Worm (Caenorhabditis elegans) whole organism, L2 larva: ENCODE data around the gene C24G6.8.

ENCODE experiments used
- C34F6.9 ChIP-seq: fragments of 150-350 bp; optimal IDR thresholded peaks from 2 replicates; lab custom pipeline; 2014; ENCODE audit warnings: missing biosample characterization, missing genetic modification characterization
- F13H6.1 ChIP-seq: sonication (generic microtip); optimal IDR thresholded peaks from 2 replicates; lab custom pipeline; 2016; ENCODE audit warnings: missing genetic modification characterization, missing compliant biosample characterization
- R02D3.7 ChIP-seq: fragments of 150-350 bp; optimal IDR thresholded peaks from 2 replicates; lab custom pipeline; 2014; ENCODE audit warnings: missing biosample characterization, missing genetic modification characterization
- Y55F3AM.14 ChIP-seq: fragments of 200-800 bp; sonication (Bioruptor generic); optimal IDR thresholded peaks from 2 replicates; lab custom pipeline; 2018; ENCODE audit warnings: mild to moderate bottlenecking, missing genetic modification characterization, missing compliant biosample characterization
- ZK546.5 ChIP-seq: sonication (generic microtip); optimal IDR thresholded peaks from 2 replicates; lab custom pipeline; 2017; ENCODE audit warnings: missing biosample characterization, missing genetic modification characterization
- alr-1 ChIP-seq: fragments of 150-350 bp; optimal IDR thresholded peaks from 2 replicates; lab custom pipeline; 2014; ENCODE audit warnings: missing biosample characterization, missing genetic modification characterization
- aly-2 ChIP-seq: fragments of 150-350 bp; optimal IDR thresholded peaks from 2 replicates; lab custom pipeline; 2014; ENCODE audit warnings: missing biosample characterization, missing genetic modification characterization
- ama-1 ChIP-seq: fragments of 150-350 bp; optimal IDR thresholded peaks from 2 replicates; lab custom pipeline; 2018; ENCODE audit warnings: inconsistent platforms
- blmp-1 ChIP-seq: sonication (generic microtip); optimal IDR thresholded peaks from 2 replicates; lab custom pipeline; 2017; ENCODE audit warnings: missing genetic modification characterization, mild to moderate bottlenecking, missing compliant biosample characterization, antibody characterized with exemption, moderate library complexity; ENCODE audit not compliant: insufficient read depth
- ceh-16 ChIP-seq: fragments of 150-350 bp; optimal IDR thresholded peaks from 2 replicates; lab custom pipeline; 2014; ENCODE audit warnings: missing biosample characterization, missing genetic modification characterization
- ceh-82 ChIP-seq: fragments of 150-350 bp; optimal IDR thresholded peaks from 2 replicates; lab custom pipeline; 2014; ENCODE audit warnings: missing biosample characterization, missing genetic modification characterization
- crh-2 ChIP-seq: sonication (generic microtip); optimal IDR thresholded peaks from 2 replicates; lab custom pipeline; 2017; ENCODE audit warnings: missing biosample characterization, missing genetic modification characterization
- dmd-4 ChIP-seq: sonication (generic microtip); optimal IDR thresholded peaks from 2 replicates; lab custom pipeline; 2017; ENCODE audit warnings: missing biosample characterization, missing genetic modification characterization
- egl-27 ChIP-seq: sonication (generic microtip); optimal IDR thresholded peaks from 3 replicates; lab custom pipeline; 2017; ENCODE audit warnings: missing biosample characterization, missing genetic modification reagents, missing genetic modification characterization
- elt-1 ChIP-seq: fragments of 150-350 bp; optimal IDR thresholded peaks from 2 replicates; lab custom pipeline; 2014; ENCODE audit warnings: missing biosample characterization, missing genetic modification characterization
- elt-3 ChIP-seq: sonication (generic microtip); optimal IDR thresholded peaks from 2 replicates; lab custom pipeline; 2017; ENCODE audit warnings: missing biosample characterization, missing genetic modification characterization
- fos-1 ChIP-seq: fragments of 150-350 bp; optimal IDR thresholded peaks from 2 replicates; lab custom pipeline; 2014; ENCODE audit warnings: missing biosample characterization, missing genetic modification characterization
- gmeb-1 ChIP-seq: fragments of 150-350 bp; optimal IDR thresholded peaks from 2 replicates; lab custom pipeline; 2014; ENCODE audit warnings: missing biosample characterization, missing genetic modification characterization
- lin-11 ChIP-seq: fragments of 150-350 bp; sonication (generic microtip); optimal IDR thresholded peaks from 2 replicates; lab custom pipeline; 2014; ENCODE audit warnings: missing biosample characterization, missing genetic modification characterization, inconsistent platforms, mixed read lengths
- lin-13 ChIP-seq: fragments of 150-350 bp; optimal IDR thresholded peaks from 2 replicates; lab custom pipeline; 2014; ENCODE audit warnings: missing biosample characterization, missing genetic modification reagents, missing genetic modification characterization
- lin-39 ChIP-seq: fragments of 150-350 bp; optimal IDR thresholded peaks from 2 replicates; lab custom pipeline; 2014; ENCODE audit warnings: missing biosample characterization, missing genetic modification reagents, missing genetic modification characterization
- lsy-2 ChIP-seq, 2 experiments: fragments of 150-350 bp in 1 of 2; sonication (generic microtip) in 1 of 2; optimal IDR thresholded peaks; 2 replicates each; lab custom pipeline; 2014 to 2017; ENCODE audit warnings: missing biosample characterization in 2 of 2, missing genetic modification characterization in 2 of 2
- mab-5 ChIP-seq: fragments of 150-350 bp; optimal IDR thresholded peaks from 2 replicates; lab custom pipeline; 2014; ENCODE audit warnings: missing biosample characterization, missing genetic modification characterization
- mbf-1 ChIP-seq: sonication (generic microtip); optimal IDR thresholded peaks from 2 replicates; lab custom pipeline; 2017; ENCODE audit warnings: missing biosample characterization, missing genetic modification characterization
- mdl-1 ChIP-seq, 2 experiments: fragments of 150-350 bp in 1 of 2; sonication (generic microtip) in 1 of 2; optimal IDR thresholded peaks; 2 replicates each; lab custom pipeline; 2017; ENCODE audit warnings: missing biosample characterization in 2 of 2, missing genetic modification characterization in 2 of 2
- nhr-10 ChIP-seq: sonication (generic microtip); optimal IDR thresholded peaks from 2 replicates; lab custom pipeline; 2017; ENCODE audit warnings: missing biosample characterization, missing genetic modification characterization
- nhr-11 ChIP-seq: fragments of 150-350 bp; optimal IDR thresholded peaks from 2 replicates; lab custom pipeline; 2014; ENCODE audit warnings: missing biosample characterization, missing genetic modification characterization
- nhr-12 ChIP-seq: fragments of 150-350 bp; optimal IDR thresholded peaks from 2 replicates; lab custom pipeline; 2014; ENCODE audit warnings: missing biosample characterization, missing genetic modification characterization
- nhr-129 ChIP-seq: fragments of 150-350 bp; optimal IDR thresholded peaks from 2 replicates; lab custom pipeline; 2014; ENCODE audit warnings: missing biosample characterization, missing genetic modification characterization
- nhr-21 ChIP-seq: fragments of 150-350 bp; optimal IDR thresholded peaks from 2 replicates; lab custom pipeline; 2014; ENCODE audit warnings: missing biosample characterization, missing genetic modification characterization
- nhr-23 ChIP-seq: fragments of 150-350 bp; optimal IDR thresholded peaks from 2 replicates; lab custom pipeline; 2014; ENCODE audit warnings: missing biosample characterization, missing genetic modification reagents, missing genetic modification characterization
- nhr-237 ChIP-seq: fragments of 150-350 bp; optimal IDR thresholded peaks from 2 replicates; lab custom pipeline; 2014; ENCODE audit warnings: missing biosample characterization, missing genetic modification characterization
- nhr-25 ChIP-seq: fragments of 150-350 bp; sonication (generic microtip); optimal IDR thresholded peaks from 3 replicates; lab custom pipeline; 2014; ENCODE audit warnings: missing biosample characterization, missing genetic modification characterization
- nhr-6 ChIP-seq: fragments of 150-350 bp; optimal IDR thresholded peaks from 2 replicates; lab custom pipeline; 2014; ENCODE audit warnings: missing biosample characterization, missing genetic modification characterization
- nhr-77 ChIP-seq: fragments of 150-350 bp; optimal IDR thresholded peaks from 2 replicates; lab custom pipeline; 2014; ENCODE audit warnings: missing biosample characterization, missing genetic modification characterization
- peb-1 ChIP-seq: fragments of 150-350 bp; optimal IDR thresholded peaks from 2 replicates; lab custom pipeline; 2014; ENCODE audit warnings: missing biosample characterization, missing genetic modification characterization
- sem-4 ChIP-seq: fragments of 150-350 bp; optimal IDR thresholded peaks from 2 replicates; lab custom pipeline; 2014; ENCODE audit warnings: missing biosample characterization, missing genetic modification reagents, missing genetic modification characterization
- skn-1 ChIP-seq: sonication (generic microtip); optimal IDR thresholded peaks from 2 replicates; lab custom pipeline; 2017; ENCODE audit warnings: missing biosample characterization, missing genetic modification characterization
- sma-3 ChIP-seq: sonication (generic microtip); optimal IDR thresholded peaks from 2 replicates; lab custom pipeline; 2016; ENCODE audit warnings: missing genetic modification reagents, missing genetic modification characterization, missing compliant biosample characterization
- sma-9 ChIP-seq, 2 experiments: fragments of 150-350 bp in 1 of 2; sonication (generic microtip) in 1 of 2; optimal IDR thresholded peaks; 2 replicates each; lab custom pipeline; 2014 to 2016; ENCODE audit warnings: missing genetic modification characterization in 2 of 2, mild to moderate bottlenecking in 1 of 2, missing biosample characterization in 1 of 2, missing compliant biosample characterization in 1 of 2, missing genetic modification reagents in 1 of 2, moderate library complexity in 1 of 2
- snpc-4 ChIP-seq: fragments of 150-350 bp; optimal IDR thresholded peaks from 2 replicates; lab custom pipeline; 2014; ENCODE audit warnings: missing biosample characterization, missing genetic modification characterization
- unc-39 ChIP-seq: fragments of 150-350 bp; optimal IDR thresholded peaks from 2 replicates; lab custom pipeline; 2014; ENCODE audit warnings: missing biosample characterization, missing genetic modification characterization
- unc-55 ChIP-seq: fragments of 150-350 bp; sonication (generic microtip); optimal IDR thresholded peaks from 3 replicates; lab custom pipeline; 2014; ENCODE audit warnings: missing biosample characterization, missing genetic modification reagents, missing genetic modification characterization
- unc-62 ChIP-seq: fragments of 150-350 bp; optimal IDR thresholded peaks from 2 replicates; lab custom pipeline; 2014; ENCODE audit warnings: missing biosample characterization, missing genetic modification reagents, missing genetic modification characterization
- zag-1 ChIP-seq: fragments of 150-350 bp; optimal IDR thresholded peaks from 2 replicates; lab custom pipeline; 2014; ENCODE audit warnings: missing biosample characterization, missing genetic modification characterization
- ztf-1 ChIP-seq: fragments of 200-800 bp; sonication (Bioruptor generic); conservative IDR thresholded peaks from 2 replicates; pipeline ENCODE4 v1.3.6; 2022; ENCODE audit warnings: missing genetic modification characterization, missing compliant biosample characterization
- ztf-11 ChIP-seq: sonication (generic microtip); optimal IDR thresholded peaks from 2 replicates; lab custom pipeline; 2017; ENCODE audit warnings: missing biosample characterization, missing genetic modification characterization
- ztf-4 ChIP-seq: fragments of 150-350 bp; optimal IDR thresholded peaks from 2 replicates; lab custom pipeline; 2014; ENCODE audit warnings: missing biosample characterization, missing genetic modification characterization

C24G6.8 gene

DNA sequence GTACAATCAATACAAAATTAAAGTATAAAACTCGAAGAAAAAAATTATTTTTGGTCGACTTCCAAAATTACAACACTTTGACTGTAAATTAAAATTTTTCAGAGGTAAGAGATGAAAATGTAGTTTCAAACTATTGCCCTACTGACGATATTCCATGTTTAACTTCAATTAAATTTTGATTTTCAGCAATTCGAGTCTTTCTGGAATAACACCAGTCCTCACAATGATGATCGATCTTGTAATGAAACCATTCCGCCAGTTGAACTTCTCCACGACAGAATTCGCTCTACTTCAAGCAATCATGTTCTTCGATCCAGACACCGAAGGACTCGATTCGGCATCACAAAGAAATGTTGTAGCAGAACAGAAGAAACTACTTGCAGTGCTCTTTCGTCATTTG, 26.5 kb downstream of the C24G6.8 start:
- TF ChIP-seq mab-5, result no peak
- TF ChIP-seq ceh-16 (tag; lab: Kevin White, UChicago), result no peak
- no peak for TF ChIP-seq elt-1
- TF ChIP-seq ceh-82 (tag; lab: Kevin White, UChicago), result no peak
- TF ChIP-seq ztf-11, result no peak
- no peak for TF ChIP-seq lin-39 (tag; lab: Kevin White, UChicago)
- TF ChIP-seq ZK546.5, result no peak
- no peak for TF ChIP-seq peb-1 (tag; lab: Kevin White, UChicago)
- TF ChIP-seq nhr-23 (tag; lab: Kevin White, UChicago), result no peak
- TF ChIP-seq nhr-77 (tag; lab: Kevin White, UChicago), result no peak

DNA sequence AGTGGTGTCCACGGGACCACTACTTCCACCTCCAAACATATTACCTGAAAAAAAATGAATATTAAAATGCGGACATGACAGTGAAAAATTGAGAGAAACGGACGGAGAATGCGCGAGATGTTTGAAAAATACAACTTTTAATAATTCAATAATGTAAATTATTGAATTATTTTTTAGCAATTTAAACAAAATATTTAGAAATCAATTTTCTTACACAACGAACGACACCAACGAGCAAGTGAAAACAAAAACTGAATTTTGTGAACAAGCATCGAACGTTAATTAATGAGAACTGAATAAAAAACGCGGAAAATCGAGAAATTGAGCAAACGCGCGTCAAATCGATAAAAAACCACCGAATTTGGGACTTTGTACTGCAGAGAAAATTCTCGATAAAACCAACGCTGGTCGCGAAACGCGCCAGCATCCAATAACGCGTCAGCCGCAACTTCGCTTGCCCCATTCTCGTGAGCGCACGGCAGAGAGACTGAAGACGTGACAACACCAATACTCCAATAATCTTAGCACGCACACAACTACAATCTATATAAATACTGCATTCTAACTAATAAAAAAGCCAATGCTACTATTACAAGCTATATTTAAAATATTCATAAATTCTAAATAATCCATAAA, 30.7 kb downstream of the C24G6.8 start, which contains the start of the genes dnj-19 and nhr-47:
TSS of gene dnj-19 (minus strand) at position 51 of the 636 bp plus-strand sequence.
TSS of gene nhr-47 (plus strand) at position 447 of the 636 bp plus-strand sequence.
- TF ChIP-seq nhr-237 (tag; lab: Kevin White, UChicago) (peak; percentile 7), skn-1 (tag; lab: Kevin White, UChicago) (no peak), F13H6.1 (tag; lab: Kevin White, UChicago) (peak; percentile 88), egl-27 (tag; lab: Kevin White, UChicago) (peak; percentile 73), elt-3 (tag; lab: Kevin White, UChicago) (no peak), sma-9 (GFP tag; optimal IDR thresholded peaks at IDR 0.05; lab: Kevin White, UChicago) (peak; percentile 91), sma-9 (tag; optimal IDR thresholded peaks at IDR 0.05; lab: Kevin White, UChicago) (no peak), mdl-1 (tag; optimal IDR thresholded peaks at IDR 0.05; lab: Kevin White, UChicago) (peak in 1 of 2 experiments; percentile 68), mbf-1 (tag; lab: Kevin White, UChicago) (no peak), ztf-1 (GFP tag; lab: Robert Waterston, UW) (no peak), ztf-11 (no peak), zag-1 (tag; lab: Kevin White, UChicago) (peak; percentile 43), elt-1 (no peak), dmd-4 (no peak), nhr-10 (peak; percentile 42), nhr-12 (tag; lab: Kevin White, UChicago) (peak; percentile 37), ztf-4 (tag; lab: Kevin White, UChicago) (peak; percentile 66), nhr-129 (tag; lab: Kevin White, UChicago) (peak; percentile 87), unc-39 (no peak), lsy-2 (tag; optimal IDR thresholded peaks at IDR 0.05; lab: Kevin White, UChicago) (peak; percentile 89 to 93), lin-39 (tag; lab: Kevin White, UChicago) (no peak), ceh-16 (tag; lab: Kevin White, UChicago) (peak; percentile 61), unc-55 (GFP tag; lab: Kevin White, UChicago) (peak; percentile 95), nhr-21 (tag; lab: Kevin White, UChicago) (peak; percentile 81), ama-1 (lab: Kevin White, UChicago) (peak; percentile 7), sem-4 (peak; percentile 84), blmp-1 (tag; lab: Kevin White, UChicago) (peak; percentile 26), C34F6.9 (tag; lab: Kevin White, UChicago) (peak; percentile 96), nhr-6 (tag; lab: Kevin White, UChicago) (peak; percentile 56), nhr-25 (tag; lab: Kevin White, UChicago) (peak; percentile 85), lin-11 (peak; percentile 97), ceh-82 (tag; lab: Kevin White, UChicago) (peak; percentile 50), sma-3 (peak; percentile 90), ZK546.5 (no peak), fos-1 (tag; lab: Kevin White, UChicago) (peak; percentile 49), Y55F3AM.14 (GFP tag; lab: Kevin White, UChicago) (peak; percentile 99), unc-62 (peak; percentile 22), crh-2 (peak; percentile 93), alr-1 (tag; lab: Kevin White, UChicago) (no peak), R02D3.7 (tag; lab: Kevin White, UChicago) (peak; percentile 36), mab-5 (peak; percentile 86), lin-13 (GFP tag; lab: Kevin White, UChicago) (peak; percentile 83), nhr-77 (tag; lab: Kevin White, UChicago) (no peak), gmeb-1 (peak; percentile 90), nhr-11 (tag; lab: Kevin White, UChicago) (no peak), snpc-4 (tag; lab: Kevin White, UChicago) (peak; percentile 74), aly-2 (no peak), nhr-23 (tag; lab: Kevin White, UChicago) (no peak), peb-1 (tag; lab: Kevin White, UChicago) (no peak)
